Worm (Caenorhabditis elegans) whole organism, young adult: Measurements from ENCODE around the gene C06E8.5.

Source experiments
- F37B4.10 ChIP-seq: fragments of 200-800 bp; sonication (Bioruptor generic); IDR thresholded peaks from 2 replicates; pipeline ENCODE4 v1.3.6; 2022; ENCODE audit warnings: missing genetic modification characterization, missing compliant biosample characterization
- attf-3 ChIP-seq: fragments of 200-800 bp; sonication (Bioruptor generic); conservative IDR thresholded peaks from 2 replicates; pipeline ENCODE4 v1.3.6; 2022; ENCODE audit warnings: missing genetic modification reagents, missing genetic modification characterization, missing compliant biosample characterization
- ccch-3 ChIP-seq: fragments of 200-800 bp; sonication (Bioruptor generic); optimal IDR thresholded peaks from 2 replicates; lab custom pipeline; 2018; ENCODE audit warnings: mild to moderate bottlenecking, missing genetic modification characterization, missing compliant biosample characterization
- hmg-1.2 ChIP-seq: fragments of 200-800 bp; sonication (Bioruptor generic); IDR thresholded peaks from 2 replicates; pipeline ENCODE4 v1.3.6; 2022; ENCODE audit warnings: missing genetic modification reagents, missing genetic modification characterization, missing compliant biosample characterization
- ztf-26 ChIP-seq: sonication (generic microtip); optimal IDR thresholded peaks from 2 replicates; lab custom pipeline; 2017; ENCODE audit warnings: missing genetic modification characterization, missing compliant biosample characterization

DNA sequence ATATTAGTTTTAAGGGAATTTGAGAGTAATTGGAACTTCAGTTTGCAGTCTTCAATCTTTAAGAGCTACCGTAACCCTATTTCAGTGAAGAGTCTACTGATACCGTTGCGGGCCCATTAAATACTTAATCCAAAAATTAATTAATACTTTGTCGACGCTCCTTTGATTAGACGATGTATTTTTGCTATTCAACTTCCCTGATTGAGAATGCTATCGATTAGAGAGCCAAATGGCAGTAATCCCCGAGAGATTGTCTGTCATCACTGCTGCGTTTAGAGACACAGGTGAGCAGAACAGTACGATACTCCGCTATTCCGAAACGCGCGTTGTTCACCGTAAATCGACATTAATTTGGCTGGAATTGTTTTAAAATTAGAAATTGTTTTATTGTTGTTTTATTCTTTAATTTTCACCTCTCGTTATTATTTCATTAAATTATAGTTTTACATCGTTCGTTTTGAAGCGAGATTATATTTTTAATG, 15.9 kb upstream of the C06E8.5 start, which contains the start of gene rfl-1:
- TF ChIP-seq ccch-3 (GFP tag; lab: Kevin White, UChicago), result no peak
- no peak for TF ChIP-seq F37B4.10 (GFP tag; lab: Robert Waterston, UW)
- TF ChIP-seq ztf-26 (tag; lab: Kevin White, UChicago), result no peak
- TF ChIP-seq attf-3 (GFP tag; lab: Robert Waterston, UW), result peak; percentile 97
- peak; percentile 99 for TF ChIP-seq hmg-1.2 (GFP tag; lab: Robert Waterston, UW)
